Fruit fly (Drosophila melanogaster): ENCODE results near the gene RasGAP1.
A peak's percentile ranks its signal among the peaks of the same experiment; 100 is the strongest.

The RasGAP1 gene

dm6 chr3L:9864275-9865052, 9.4 kb upstream of the RasGAP1 start, which contains the start of the genes iPLA2-VIA and Ciz1 (continued):
- TF ChIP-seq CG4707 (GFP tag; optimal IDR thresholded peaks at IDR 0.05) (no peak), vfl (GFP tag; optimal IDR thresholded peaks at IDR 0.05) (peak; percentile 13), Ets65A (GFP tag) (peak; percentile 94), CG16813 (GFP tag; IDR thresholded peaks at IDR 0.05; ENCODE audit: partially characterized antibody) (peak; percentile 81; the same call in 2 of the 3 replicates), ato (GFP tag; IDR thresholded peaks at IDR 0.05; ENCODE audit: partially characterized antibody) (0 out of 2 replicates have a peak, but pooled peaks have one; percentile 9), CG4360 (GFP tag; IDR thresholded peaks at IDR 0.05) (no peak), CG30020 (tag; optimal IDR thresholded peaks at IDR 0.05) (peak; percentile 59), sens (GFP tag) (peak; percentile 77), Sry-β (GFP tag; optimal IDR thresholded peaks at IDR 0.05) (peak; percentile 4), stwl (tag; optimal IDR thresholded peaks at IDR 0.05) (peak; percentile 50), Bgb (GFP tag; IDR thresholded peaks at IDR 0.05; ENCODE audit: partially characterized antibody) (peak; percentile 78), CG10979 (tag; optimal IDR thresholded peaks at IDR 0.05) (peak; percentile 14), Max (GFP tag; optimal IDR thresholded peaks at IDR 0.05) (peak; percentile 42), phol (tag; optimal IDR thresholded peaks at IDR 0.05) (peak; percentile 97), Doc3 (GFP tag; IDR thresholded peaks at IDR 0.05; ENCODE audit: partially characterized antibody) (peak; percentile 66), CG6791 (GFP tag; IDR thresholded peaks at IDR 0.05; ENCODE audit: partially characterized antibody) (0 out of 3 replicates have a peak, but pooled peaks have one; percentile 57), CG1602 (GFP tag; optimal IDR thresholded peaks at IDR 0.05) (peak; percentile 8), mld (GFP tag; IDR thresholded peaks at IDR 0.05; ENCODE audit: partially characterized antibody) (peak; percentile 32; the same call in 1 of the 3 replicates), grau (tag; optimal IDR thresholded peaks at IDR 0.05) (no peak), eyg (GFP tag; optimal IDR thresholded peaks at IDR 0.05) (no peak), zfh2 (GFP tag; optimal IDR thresholded peaks at IDR 0.05) (peak; percentile 15), CG2875 (GFP tag; optimal IDR thresholded peaks at IDR 0.05) (no peak), YL-1 (GFP tag; optimal IDR thresholded peaks at IDR 0.05) (peak; percentile 37), sob (GFP tag; IDR thresholded peaks at IDR 0.05) (peak; percentile 22; the same call in 1 of the 2 replicates), sqz (GFP tag; optimal IDR thresholded peaks at IDR 0.05) (peak; percentile 84), CG17186 (GFP tag; optimal IDR thresholded peaks at IDR 0.05) (peak; percentile 28), sna (GFP tag; IDR thresholded peaks at IDR 0.05; ENCODE audit: partially characterized antibody) (peak; percentile 65; the same call in 1 of the 2 replicates), CG42726 (GFP tag; IDR thresholded peaks at IDR 0.05; ENCODE audit: partially characterized antibody) (0 out of 2 replicates have a peak, but pooled peaks have one; percentile 47), Dek (tag; optimal IDR thresholded peaks at IDR 0.05) (no peak), slbo (GFP tag; IDR thresholded peaks at IDR 0.05) (peak; percentile 52; the same call in 1 of the 2 replicates), Side (GFP tag; optimal IDR thresholded peaks at IDR 0.05) (peak; percentile 13), Hr3 (GFP tag; optimal IDR thresholded peaks at IDR 0.05) (peak; percentile 14), tna (GFP tag; IDR thresholded peaks at IDR 0.05; ENCODE audit: partially characterized antibody) (0 out of 2 replicates have a peak, but pooled peaks have one; percentile 30), CG17385 (GFP tag; optimal IDR thresholded peaks at IDR 0.05) (no peak), CG2120 (GFP tag; optimal IDR thresholded peaks at IDR 0.05) (peak; percentile 32), ind (GFP tag; optimal IDR thresholded peaks at IDR 0.05) (peak; percentile 37), CG15696 (tag; optimal IDR thresholded peaks at IDR 0.05) (peak; percentile 25), MESR4 (GFP tag; optimal IDR thresholded peaks at IDR 0.05) (peak; percentile 56), CG8924 (tag; optimal IDR thresholded peaks at IDR 0.05) (peak; percentile 50), esg (GFP tag; conservative IDR thresholded peaks at IDR 0.05) (no peak), onecut (GFP tag; IDR thresholded peaks at IDR 0.05) (peak; percentile 92), Xbp1 (GFP tag; optimal IDR thresholded peaks at IDR 0.05) (peak; percentile 48), gfzf (GFP tag; optimal IDR thresholded peaks at IDR 0.05) (peak; percentile 67), nom (GFP tag; optimal IDR thresholded peaks at IDR 0.05) (peak; percentile 16), CG12391 (tag; optimal IDR thresholded peaks at IDR 0.05) (peak; percentile 34), ab (GFP tag; optimal IDR thresholded peaks at IDR 0.05) (no peak), CoRest (tag; optimal IDR thresholded peaks at IDR 0.05) (peak; percentile 62)

Measured in whole organism, embryonic.